Worm (Caenorhabditis elegans): ENCODE data around the gene F08B4.8.

- TF ChIP-seq nhr-77 (tag; optimal IDR thresholded peaks at IDR 0.05): no peak
- no peak for TF ChIP-seq ama-1 (optimal IDR thresholded peaks at IDR 0.05)
- no peak for TF ChIP-seq nhr-43 (tag; optimal IDR thresholded peaks at IDR 0.05; ENCODE audit: poor library complexity, severe bottlenecking)
- TF ChIP-seq nhr-25 (tag; optimal IDR thresholded peaks at IDR 0.05): no peak
- no peak for TF ChIP-seq pha-4 (tag; optimal IDR thresholded peaks at IDR 0.05)
- no peak for TF ChIP-seq snpc-4 (tag; optimal IDR thresholded peaks at IDR 0.05)
- no peak for TF ChIP-seq ceh-9 (tag; optimal IDR thresholded peaks at IDR 0.05)
- TF ChIP-seq nhr-237 (tag; optimal IDR thresholded peaks at IDR 0.05): no peak
- no peak for TF ChIP-seq egl-27 (tag; optimal IDR thresholded peaks at IDR 0.05)
- TF ChIP-seq fkh-2 (tag; optimal IDR thresholded peaks at IDR 0.05): no peak
- no peak for TF ChIP-seq pqm-1 (tag; optimal IDR thresholded peaks at IDR 0.05)
- no peak for TF ChIP-seq unc-39 (tag; optimal IDR thresholded peaks at IDR 0.05)
- no peak for TF ChIP-seq skn-1 (tag; optimal IDR thresholded peaks at IDR 0.05)
Observed at ce11 chrIV:8679225-8679624, 1.8 kb downstream of the F08B4.8 start, which contains the start of gene nlp-60.
